Worm (Caenorhabditis elegans): Measurements from ENCODE around the gene str-136.

DNA sequence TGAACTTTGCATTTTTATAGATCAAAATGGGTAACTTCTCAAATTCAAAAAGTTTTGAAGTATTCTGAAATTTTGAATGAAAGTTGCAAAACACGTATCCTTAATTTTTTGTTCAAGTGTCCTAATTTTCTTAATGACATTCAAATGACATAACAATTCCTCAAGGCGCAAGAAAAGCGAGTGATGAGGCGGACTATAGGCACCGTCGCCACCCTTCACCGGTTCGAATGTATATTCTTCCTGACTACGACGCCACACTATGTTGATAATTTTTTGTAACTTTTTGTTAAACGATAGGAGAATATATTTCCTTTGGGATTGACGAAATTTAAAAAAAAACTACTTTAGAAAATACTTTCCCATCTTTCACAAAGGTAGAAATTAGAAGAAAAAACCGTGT, 2.9 kb upstream of the str-136 start:
- TF ChIP-seq him-1 (tag; optimal IDR thresholded peaks at IDR 0.05), result no peak
- TF ChIP-seq W03F9.2 (tag; optimal IDR thresholded peaks at IDR 0.05), result no peak
- no peak for TF ChIP-seq dao-5 (tag; optimal IDR thresholded peaks at IDR 0.05)

All from whole organism, L4/young adult.